Worm (Caenorhabditis elegans): ENCODE results near the gene clec-76.

Gene clec-76

ce11 chrIV:3998517-3998916, 33.5 kb downstream of the clec-76 start, which contains the start of gene F47C12.8:
F47C12.8 (minus strand) TSS chrIV:3998617.
- TF ChIP-seq tbx-8 (GFP tag; optimal IDR thresholded peaks at IDR 0.05) (no peak), zip-8 (tag; optimal IDR thresholded peaks at IDR 0.05) (no peak), M03D4.4 (tag; optimal IDR thresholded peaks at IDR 0.05) (no peak), nhr-2 (tag; optimal IDR thresholded peaks at IDR 0.05) (no peak), ztf-11 (tag; optimal IDR thresholded peaks at IDR 0.05) (no peak), hlh-1 (tag; optimal IDR thresholded peaks at IDR 0.05) (no peak), unc-120 (tag; optimal IDR thresholded peaks at IDR 0.05; ENCODE audit: poor library complexity, severe bottlenecking) (no peak), cnd-1 (tag; optimal IDR thresholded peaks at IDR 0.05) (no peak), nhr-28 (tag; optimal IDR thresholded peaks at IDR 0.05) (no peak), mab-5 (tag; optimal IDR thresholded peaks at IDR 0.05) (no peak), ceh-43 (GFP tag; optimal IDR thresholded peaks at IDR 0.05) (no peak), ces-1 (GFP tag; optimal IDR thresholded peaks at IDR 0.05) (no peak), ham-2 (GFP tag; optimal IDR thresholded peaks at IDR 0.05) (no peak), lin-13 (tag; optimal IDR thresholded peaks at IDR 0.05) (no peak)

ce11 chrIV:3999662-4000061, 34.6 kb downstream of the clec-76 start:
- TF ChIP-seq cnd-1 (tag; optimal IDR thresholded peaks at IDR 0.05) (no peak), lin-13 (tag; optimal IDR thresholded peaks at IDR 0.05) (no peak), mep-1 (tag; optimal IDR thresholded peaks at IDR 0.05) (no peak), bed-3 (GFP tag; optimal IDR thresholded peaks at IDR 0.05) (no peak), nhr-2 (tag; optimal IDR thresholded peaks at IDR 0.05) (no peak), ces-1 (GFP tag; optimal IDR thresholded peaks at IDR 0.05) (no peak), nhr-12 (tag; optimal IDR thresholded peaks at IDR 0.05) (no peak), mls-2 (tag; optimal IDR thresholded peaks at IDR 0.05) (no peak), nhr-237 (tag; optimal IDR thresholded peaks at IDR 0.05) (no peak), pha-4 (tag; optimal IDR thresholded peaks at IDR 0.05) (no peak), nhr-28 (tag; optimal IDR thresholded peaks at IDR 0.05) (no peak)

ce11 chrIV:4004221-4004620, 39.2 kb downstream of the clec-76 start:
- TF ChIP-seq ces-1 (GFP tag; optimal IDR thresholded peaks at IDR 0.05) = no peak
- no peak for TF ChIP-seq ztf-11 (tag; optimal IDR thresholded peaks at IDR 0.05)
- no peak for TF ChIP-seq pha-4 (tag; optimal IDR thresholded peaks at IDR 0.05)
- no peak for TF ChIP-seq lin-13 (tag; optimal IDR thresholded peaks at IDR 0.05)
- TF ChIP-seq mep-1 (tag; optimal IDR thresholded peaks at IDR 0.05) = no peak
- no peak for TF ChIP-seq ham-2 (GFP tag; optimal IDR thresholded peaks at IDR 0.05)
- TF ChIP-seq sem-2 (GFP tag; optimal IDR thresholded peaks at IDR 0.05) = no peak
- no peak for TF ChIP-seq sptf-1 (tag; optimal IDR thresholded peaks at IDR 0.05)
- TF ChIP-seq lsy-2 (tag; optimal IDR thresholded peaks at IDR 0.05) = no peak
- TF ChIP-seq M03D4.4 (tag; optimal IDR thresholded peaks at IDR 0.05) = no peak
- TF ChIP-seq elt-3 (tag; optimal IDR thresholded peaks at IDR 0.05) = no peak
- no peak for TF ChIP-seq nhr-2 (tag; optimal IDR thresholded peaks at IDR 0.05)
- no peak for TF ChIP-seq bed-3 (GFP tag; optimal IDR thresholded peaks at IDR 0.05)
- TF ChIP-seq elt-1 (tag; optimal IDR thresholded peaks at IDR 0.05; ENCODE audit: borderline replicate concordance, insufficient read depth) = no peak
- no peak for TF ChIP-seq zip-8 (tag; optimal IDR thresholded peaks at IDR 0.05)
- TF ChIP-seq unc-62 (GFP tag; optimal IDR thresholded peaks at IDR 0.05) = no peak
- no peak for TF ChIP-seq snpc-4 (tag; optimal IDR thresholded peaks at IDR 0.05)
- TF ChIP-seq drap-1 (GFP tag; optimal IDR thresholded peaks at IDR 0.05) = no peak
- TF ChIP-seq unc-120 (tag; optimal IDR thresholded peaks at IDR 0.05; ENCODE audit: poor library complexity, severe bottlenecking) = no peak

ce11 chrIV:4005166-4005565, 40.1 kb downstream of the clec-76 start:
- TF ChIP-seq elt-1 (tag; optimal IDR thresholded peaks at IDR 0.05; ENCODE audit: borderline replicate concordance, insufficient read depth) (no peak), tbx-8 (GFP tag; optimal IDR thresholded peaks at IDR 0.05) (no peak), sem-2 (GFP tag; optimal IDR thresholded peaks at IDR 0.05) (no peak), ceh-39 (tag; optimal IDR thresholded peaks at IDR 0.05) (no peak), nhr-237 (tag; optimal IDR thresholded peaks at IDR 0.05) (no peak), elt-3 (tag; optimal IDR thresholded peaks at IDR 0.05) (no peak), ztf-11 (tag; optimal IDR thresholded peaks at IDR 0.05) (no peak), ceh-43 (GFP tag; optimal IDR thresholded peaks at IDR 0.05) (no peak), pha-4 (tag; optimal IDR thresholded peaks at IDR 0.05) (no peak), nhr-28 (tag; optimal IDR thresholded peaks at IDR 0.05) (no peak), ces-1 (GFP tag; optimal IDR thresholded peaks at IDR 0.05) (no peak), mab-5 (tag; optimal IDR thresholded peaks at IDR 0.05) (no peak), lin-13 (tag; optimal IDR thresholded peaks at IDR 0.05) (no peak), blmp-1 (tag; optimal IDR thresholded peaks at IDR 0.05) (no peak), bed-3 (GFP tag; optimal IDR thresholded peaks at IDR 0.05) (no peak), snpc-4 (tag; optimal IDR thresholded peaks at IDR 0.05) (no peak)

- TF ChIP-seq unc-39 (tag; optimal IDR thresholded peaks at IDR 0.05) = no peak
- no peak for TF ChIP-seq nhr-76 (tag; optimal IDR thresholded peaks at IDR 0.05)
- TF ChIP-seq ces-1 (GFP tag; optimal IDR thresholded peaks at IDR 0.05) = peak; percentile 51
- TF ChIP-seq ceh-83 (GFP tag; optimal IDR thresholded peaks at IDR 0.05) = no peak
- TF ChIP-seq mls-2 (tag; optimal IDR thresholded peaks at IDR 0.05) = no peak
- no peak for TF ChIP-seq cnd-1 (tag; optimal IDR thresholded peaks at IDR 0.05)
- no peak for TF ChIP-seq lsy-2 (tag; optimal IDR thresholded peaks at IDR 0.05)
- TF ChIP-seq nhr-12 (tag; optimal IDR thresholded peaks at IDR 0.05) = no peak
Measured at ce11 chrIV:4007697-4008096, 42.7 kb downstream of the clec-76 start, which contains the start of gene W02C12.2. W02C12.2 (minus strand) TSS chrIV:4007973.

Measured in whole organism, mixed stage, embryonic.